Worm (Caenorhabditis elegans): ENCODE measurements around the gene mccc-1.

DNA sequence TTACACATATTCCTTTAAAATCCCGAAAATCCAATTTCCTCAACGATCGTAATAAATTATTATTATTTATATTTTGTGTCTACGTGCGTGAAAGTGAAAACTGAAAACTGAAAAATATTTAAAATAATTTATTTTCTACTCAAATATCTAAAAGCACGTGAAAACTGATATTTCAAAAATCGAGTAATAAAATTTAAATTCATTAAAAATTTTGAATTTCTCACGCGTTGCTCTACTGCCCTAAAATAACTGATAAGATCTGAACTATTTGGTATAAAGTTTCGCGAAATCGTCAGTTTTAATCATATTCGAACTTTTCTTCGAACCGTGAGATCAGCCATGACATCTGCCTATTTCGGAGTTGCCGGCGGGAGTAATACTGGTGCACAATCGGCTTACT is 32.1 kb upstream of the mccc-1 start, which contains the start of gene ssq-1:
- TF ChIP-seq fkh-10 (GFP tag; optimal IDR thresholded peaks at IDR 0.05) (no peak), madf-2 (tag; optimal IDR thresholded peaks at IDR 0.05) (no peak), sox-4 (tag; optimal IDR thresholded peaks at IDR 0.05) (no peak), che-1 (tag; optimal IDR thresholded peaks at IDR 0.05) (no peak), ttx-3 (tag; optimal IDR thresholded peaks at IDR 0.05) (no peak), rnt-1 (tag; optimal IDR thresholded peaks at IDR 0.05) (no peak), tbx-2 (tag; optimal IDR thresholded peaks at IDR 0.05) (no peak), ets-4 (tag; optimal IDR thresholded peaks at IDR 0.05) (no peak), pag-3 (tag; optimal IDR thresholded peaks at IDR 0.05; ENCODE audit: borderline replicate concordance) (no peak), nhr-11 (tag; optimal IDR thresholded peaks at IDR 0.05) (no peak), syd-9 (tag; optimal IDR thresholded peaks at IDR 0.05) (no peak), mec-3 (tag; optimal IDR thresholded peaks at IDR 0.05; ENCODE audit: borderline replicate concordance) (no peak), T23F11.4 (GFP tag; optimal IDR thresholded peaks at IDR 0.05) (no peak)

All from whole organism, late embryonic.